Worm (Caenorhabditis elegans) whole organism, young adult: Measurements from ENCODE around the gene F54F2.14.
A peak's percentile ranks its signal among the peaks of the same experiment; 100 is the strongest.

Experiments used
- B0261.1 ChIP-seq: sonication (generic microtip); optimal IDR thresholded peaks from 2 replicates; lab custom pipeline; 2016; ENCODE audit warnings: mild to moderate bottlenecking, missing genetic modification characterization, moderate library complexity, missing compliant biosample characterization
- D2030.7 ChIP-seq: fragments of 200-800 bp; sonication (Bioruptor generic); IDR thresholded peaks from 2 replicates; pipeline ENCODE4 v1.3.6; 2022; ENCODE audit warnings: missing genetic modification reagents, missing genetic modification characterization, missing compliant biosample characterization
- F23B12.7 ChIP-seq: sonication (generic microtip); optimal IDR thresholded peaks from 2 replicates; lab custom pipeline; 2017; ENCODE audit warnings: missing genetic modification characterization, mild to moderate bottlenecking, missing compliant biosample characterization, antibody characterized with exemption, moderate library complexity; ENCODE audit not compliant: insufficient read depth
- F52B5.7 ChIP-seq: sonication (generic microtip); optimal IDR thresholded peaks from 2 replicates; lab custom pipeline; 2016; ENCODE audit warnings: mild to moderate bottlenecking, missing genetic modification characterization, missing compliant biosample characterization
- F55B11.4 ChIP-seq: sonication (generic microtip); optimal IDR thresholded peaks from 2 replicates; lab custom pipeline; 2016; ENCODE audit warnings: missing compliant biosample characterization, missing genetic modification characterization, borderline replicate concordance; ENCODE audit not compliant: insufficient read depth
- F57A8.1 ChIP-seq: fragments of 200-800 bp; sonication (Bioruptor generic); optimal IDR thresholded peaks from 2 replicates; lab custom pipeline; 2018; ENCODE audit warnings: mild to moderate bottlenecking, missing genetic modification characterization, moderate library complexity, missing compliant biosample characterization
- T26A5.8 ChIP-seq: sonication (generic microtip); optimal IDR thresholded peaks from 2 replicates; lab custom pipeline; 2016; ENCODE audit warnings: missing genetic modification characterization, missing compliant biosample characterization
- attf-5 ChIP-seq: fragments of 200-800 bp; sonication (Bioruptor generic); optimal IDR thresholded peaks from 2 replicates; lab custom pipeline; 2018; ENCODE audit warnings: mild to moderate bottlenecking, missing genetic modification characterization, missing compliant biosample characterization
- cebp-1 ChIP-seq, 2 experiments: fragments of 200-800 bp in 1 of 2; sonication (Bioruptor generic) in 1 of 2; sonication (generic microtip) in 1 of 2; IDR thresholded peaks in 1 of 2; optimal IDR thresholded peaks in 1 of 2; 2 replicates each; pipeline versions ENCODE4 v1.3.6 to Lab custom; 2017 to 2022; ENCODE audit warnings: missing compliant biosample characterization in 2 of 2, missing genetic modification characterization in 2 of 2, mild to moderate bottlenecking in 1 of 2, missing genetic modification reagents in 1 of 2, moderate library complexity in 1 of 2
- ceh-79 ChIP-seq: sonication (generic microtip); optimal IDR thresholded peaks from 2 replicates; lab custom pipeline; 2017; ENCODE audit warnings: mild to moderate bottlenecking, missing genetic modification characterization, missing compliant biosample characterization
- ceh-91 ChIP-seq: fragments of 200-800 bp; sonication (Bioruptor generic); IDR thresholded peaks from 2 replicates; pipeline ENCODE4 v1.3.6; 2022; ENCODE audit warnings: missing genetic modification reagents, missing genetic modification characterization, missing compliant biosample characterization
- chd-7 ChIP-seq: sonication (generic microtip); optimal IDR thresholded peaks from 2 replicates; lab custom pipeline; 2016; ENCODE audit warnings: mild to moderate bottlenecking, missing genetic modification characterization, moderate library complexity, missing compliant biosample characterization
- efl-1 ChIP-seq: fragments of 150-350 bp; optimal IDR thresholded peaks from 2 replicates; lab custom pipeline; 2014; ENCODE audit warnings: missing biosample characterization, missing genetic modification reagents, missing genetic modification characterization
- ets-4 ChIP-seq: fragments of 200-800 bp; sonication (Bioruptor generic); optimal IDR thresholded peaks from 2 replicates; lab custom pipeline; 2018; ENCODE audit warnings: mild to moderate bottlenecking, missing genetic modification characterization, missing compliant biosample characterization
- him-1 ChIP-seq: sonication (generic microtip); optimal IDR thresholded peaks from 2 replicates; lab custom pipeline; 2016; ENCODE audit warnings: missing genotype, missing genetic modification reagents, missing genetic modification characterization, missing compliant biosample characterization
- hmg-1.2 ChIP-seq: fragments of 200-800 bp; sonication (Bioruptor generic); IDR thresholded peaks from 2 replicates; pipeline ENCODE4 v1.3.6; 2022; ENCODE audit warnings: missing genetic modification reagents, missing genetic modification characterization, missing compliant biosample characterization
- hsf-1 ChIP-seq: fragments of 200-800 bp; sonication (Bioruptor generic); IDR thresholded peaks from 2 replicates; pipeline ENCODE4 v1.3.6; 2022; ENCODE audit warnings: missing genetic modification reagents, missing genetic modification characterization, missing compliant biosample characterization
- lsy-27 ChIP-seq: sonication (generic microtip); optimal IDR thresholded peaks from 2 replicates; lab custom pipeline; 2017; ENCODE audit warnings: missing genetic modification characterization, mild to moderate bottlenecking, missing compliant biosample characterization, antibody characterized with exemption, missing genotype, borderline replicate concordance; ENCODE audit not compliant: insufficient read depth
- madf-3 ChIP-seq: fragments of 200-800 bp; sonication (Bioruptor generic); IDR thresholded peaks from 2 replicates; pipeline ENCODE4 v1.3.6; 2022; ENCODE audit warnings: missing genetic modification reagents, missing genetic modification characterization, missing compliant biosample characterization
- madf-8 ChIP-seq: fragments of 200-800 bp; sonication (Bioruptor generic); conservative IDR thresholded peaks from 2 replicates; pipeline ENCODE4 v1.3.6; 2022; ENCODE audit warnings: missing genetic modification reagents, missing genetic modification characterization, missing compliant biosample characterization
- mcd-1 ChIP-seq: fragments of 200-800 bp; sonication (Bioruptor generic); IDR thresholded peaks from 2 replicates; pipeline ENCODE4 v1.3.6; 2022; ENCODE audit warnings: missing genetic modification reagents, missing genetic modification characterization, missing compliant biosample characterization
- mes-4 ChIP-seq: sonication (generic microtip); optimal IDR thresholded peaks from 2 replicates; lab custom pipeline; 2016; ENCODE audit warnings: missing genotype, missing genetic modification characterization, missing compliant biosample characterization
- mxl-1 ChIP-seq: sonication (generic microtip); optimal IDR thresholded peaks from 2 replicates; lab custom pipeline; 2016; ENCODE audit warnings: missing genetic modification characterization, missing compliant biosample characterization
- nfya-1 ChIP-seq: sonication (generic microtip); optimal IDR thresholded peaks from 2 replicates; lab custom pipeline; 2017; ENCODE audit warnings: antibody characterized with exemption, missing compliant biosample characterization, missing genetic modification characterization, borderline replicate concordance; ENCODE audit not compliant: insufficient read depth
- nfyb-1 ChIP-seq: fragments of 200-800 bp; sonication (Bioruptor generic); IDR thresholded peaks from 2 replicates; pipeline ENCODE4 v1.3.6; 2022; ENCODE audit warnings: missing genetic modification reagents, missing genetic modification characterization, missing compliant biosample characterization
- nhr-120 ChIP-seq: fragments of 200-800 bp; sonication (Bioruptor generic); IDR thresholded peaks from 2 replicates; pipeline ENCODE4 v1.3.6; 2022; ENCODE audit warnings: missing genetic modification characterization, missing compliant biosample characterization
- nhr-80 ChIP-seq: sonication (generic microtip); optimal IDR thresholded peaks from 2 replicates; lab custom pipeline; 2016; ENCODE audit warnings: missing genetic modification characterization, missing compliant biosample characterization
- nhr-90 ChIP-seq: sonication (generic microtip); optimal IDR thresholded peaks from 2 replicates; lab custom pipeline; 2016; ENCODE audit warnings: missing genotype, mild to moderate bottlenecking, missing genetic modification characterization, missing compliant biosample characterization
- pbrm-1 ChIP-seq: fragments of 200-800 bp; sonication (Bioruptor generic); IDR thresholded peaks from 2 replicates; pipeline ENCODE4 v1.3.6; 2022; ENCODE audit warnings: missing genetic modification reagents, missing genetic modification characterization, missing compliant biosample characterization
- rcor-1 ChIP-seq: fragments of 200-800 bp; sonication (Bioruptor generic); IDR thresholded peaks from 2 replicates; pipeline ENCODE4 v1.3.6; 2022; ENCODE audit warnings: missing genetic modification reagents, missing genetic modification characterization, missing compliant biosample characterization
- rec-8 ChIP-seq, 2 experiments: sonication (generic microtip); optimal IDR thresholded peaks; 2 replicates each; lab custom pipeline; 2016; ENCODE audit warnings: mild to moderate bottlenecking in 2 of 2, missing genetic modification characterization in 2 of 2, missing genetic modification reagents in 2 of 2, missing genotype in 2 of 2, missing biosample characterization in 1 of 2, missing compliant biosample characterization in 1 of 2, moderate library complexity in 1 of 2
- sea-2 ChIP-seq: fragments of 200-800 bp; sonication (Bioruptor generic); IDR thresholded peaks from 2 replicates; pipeline ENCODE4 v1.3.6; 2022; ENCODE audit warnings: missing genetic modification characterization, missing compliant biosample characterization
- unc-130 ChIP-seq: sonication (generic microtip); optimal IDR thresholded peaks from 2 replicates; lab custom pipeline; 2016; ENCODE audit warnings: missing genetic modification reagents, missing genetic modification characterization, missing compliant biosample characterization
- unc-62 ChIP-seq: fragments of 150-350 bp; optimal IDR thresholded peaks from 2 replicates; lab custom pipeline; 2014; ENCODE audit warnings: missing biosample characterization, missing genetic modification reagents, missing genetic modification characterization
- zfh-2 ChIP-seq: fragments of 200-800 bp; sonication (Bioruptor generic); conservative IDR thresholded peaks from 2 replicates; pipeline ENCODE4 v1.3.6; 2022; ENCODE audit warnings: missing genetic modification reagents, missing genetic modification characterization, missing compliant biosample characterization
- ztf-18 ChIP-seq: sonication (generic microtip); optimal IDR thresholded peaks from 2 replicates; lab custom pipeline; 2016; ENCODE audit warnings: missing genotype, mild to moderate bottlenecking, missing genetic modification characterization, missing compliant biosample characterization
- ztf-22 ChIP-seq: fragments of 200-800 bp; sonication (Bioruptor generic); optimal IDR thresholded peaks from 2 replicates; lab custom pipeline; 2018; ENCODE audit warnings: mild to moderate bottlenecking, missing genetic modification characterization, moderate library complexity, missing compliant biosample characterization
- ztf-26 ChIP-seq: sonication (generic microtip); optimal IDR thresholded peaks from 2 replicates; lab custom pipeline; 2017; ENCODE audit warnings: missing genetic modification characterization, missing compliant biosample characterization
- ztf-3 ChIP-seq: fragments of 200-800 bp; sonication (Bioruptor generic); optimal IDR thresholded peaks from 2 replicates; lab custom pipeline; 2018; ENCODE audit warnings: mild to moderate bottlenecking, missing genetic modification characterization, missing compliant biosample characterization

The F54F2.14 gene

ce11 chrIII:8772428-8773027 lies 18.8 kb upstream of the F54F2.14 start:
- TF ChIP-seq hsf-1 (GFP tag; lab: Robert Waterston, UW) (no peak), F57A8.1 (GFP tag; lab: Kevin White, UChicago) (no peak), nhr-80 (tag; lab: Kevin White, UChicago) (peak; percentile 57), cebp-1 (GFP tag; IDR thresholded peaks at IDR 0.05; lab: Robert Waterston, UW) (peak; percentile 89), cebp-1 (tag; optimal IDR thresholded peaks at IDR 0.05; lab: Kevin White, UChicago) (peak; percentile 97), hmg-1.2 (GFP tag; lab: Robert Waterston, UW) (peak; percentile 36; the same call in 1 of the 2 replicates), attf-5 (peak; percentile 2)

- TF ChIP-seq F57A8.1 (GFP tag; lab: Kevin White, UChicago) (no peak), mcd-1 (GFP tag; lab: Robert Waterston, UW) (no peak), hsf-1 (GFP tag; lab: Robert Waterston, UW) (0 out of 2 replicates have a peak, but pooled peaks have one; percentile 22), D2030.7 (GFP tag; lab: Robert Waterston, UW) (no peak), T26A5.8 (no peak)
Observed at ce11 chrIII:8773375-8773774, 18.0 kb upstream of the F54F2.14 start.

ce11 chrIII:8775953-8776352 lies 15.4 kb upstream of the F54F2.14 start, which contains the start of gene snap-29:
TSS of gene snap-29 (plus strand) at chrIII:8776253.
- TF ChIP-seq hmg-1.2 (GFP tag; lab: Robert Waterston, UW) (no peak), nfyb-1 (0 out of 2 replicates have a peak, but pooled peaks have one; percentile 9), pbrm-1 (GFP tag; lab: Robert Waterston, UW) (no peak), lsy-27 (tag; lab: Kevin White, UChicago) (no peak), zfh-2 (no peak)

- no peak for TF ChIP-seq nfya-1 (tag; lab: Kevin White, UChicago)
- no peak for TF ChIP-seq nhr-80 (tag; lab: Kevin White, UChicago)
- no peak for TF ChIP-seq madf-8 (GFP tag; lab: Robert Waterston, UW)
- no peak for TF ChIP-seq rec-8 (tag; optimal IDR thresholded peaks at IDR 0.05; lab: Kevin White, UChicago)
- no peak for TF ChIP-seq F23B12.7 (tag; lab: Kevin White, UChicago)
- no peak for TF ChIP-seq him-1
- TF ChIP-seq ceh-91 (GFP tag; lab: Robert Waterston, UW), result no peak
- no peak for TF ChIP-seq D2030.7 (GFP tag; lab: Robert Waterston, UW)
- no peak for TF ChIP-seq ztf-18 (tag; lab: Kevin White, UChicago)
- no peak for TF ChIP-seq madf-3 (GFP tag; lab: Robert Waterston, UW)
- no peak for TF ChIP-seq ets-4 (GFP tag; lab: Kevin White, UChicago)
- TF ChIP-seq mcd-1 (GFP tag; lab: Robert Waterston, UW), result no peak
- no peak for TF ChIP-seq efl-1 (GFP tag; lab: Kevin White, UChicago)
- no peak for TF ChIP-seq mes-4 (tag; lab: Kevin White, UChicago)
Observed at ce11 chrIII:8779912-8780311, 11.4 kb upstream of the F54F2.14 start, which contains the start of gene K02D10.4. TSS of gene K02D10.4 (minus strand) at chrIII:8780012.

- TF ChIP-seq B0261.1 (tag; lab: Kevin White, UChicago), result no peak
- TF ChIP-seq ztf-3, result no peak
- peak; percentile 60 for TF ChIP-seq ztf-26 (tag; lab: Kevin White, UChicago)
- TF ChIP-seq rcor-1 (GFP tag; lab: Robert Waterston, UW), result no peak
- TF ChIP-seq F55B11.4 (tag; lab: Kevin White, UChicago), result no peak
- TF ChIP-seq unc-130 (GFP tag; lab: Kevin White, UChicago), result no peak
- TF ChIP-seq chd-7 (tag; lab: Kevin White, UChicago), result peak; percentile 16
- TF ChIP-seq cebp-1 (GFP tag; IDR thresholded peaks at IDR 0.05; lab: Robert Waterston, UW), result no peak
- TF ChIP-seq cebp-1 (tag; optimal IDR thresholded peaks at IDR 0.05; lab: Kevin White, UChicago), result peak; percentile 27
- no peak for TF ChIP-seq nhr-90 (tag; lab: Kevin White, UChicago)
- TF ChIP-seq mxl-1 (tag; lab: Kevin White, UChicago), result no peak
- TF ChIP-seq F52B5.7 (tag; lab: Kevin White, UChicago), result no peak
- TF ChIP-seq unc-62 (GFP tag; lab: Kevin White, UChicago), result no peak
- TF ChIP-seq nhr-120 (GFP tag; lab: Robert Waterston, UW), result no peak
- no peak for TF ChIP-seq ztf-22 (GFP tag; lab: Kevin White, UChicago)
- no peak for TF ChIP-seq F57A8.1 (GFP tag; lab: Kevin White, UChicago)
- no peak for TF ChIP-seq sea-2
- TF ChIP-seq ceh-79, result no peak
Observed at ce11 chrIII:8780473-8780872, 10.9 kb upstream of the F54F2.14 start.
